Fruit fly (Drosophila melanogaster) whole organism, embryonic: ENCODE measurements around the gene Arp2.

Experiments used
- Adf1 ChIP-seq: fragments of 200-800 bp; sonication (Bioruptor generic); IDR thresholded peaks from 2 replicates; pipeline ENCODE4 v1.3.6; 2022; ENCODE audit warnings: missing biosample characterization, missing genetic modification characterization
- Awh ChIP-seq: fragments of 200-800 bp; sonication (Bioruptor generic); IDR thresholded peaks from 2 replicates; pipeline ENCODE4, ENCODE4 v1.3.6; 2022; ENCODE audit warnings: missing biosample characterization, missing genetic modification characterization
- BEAF-32 ChIP-seq: fragments of 200-800 bp; sonication (Bioruptor generic); optimal IDR thresholded peaks from 3 replicates; lab custom pipeline; 2017; ENCODE audit warnings: missing biosample characterization, missing genetic modification characterization, mild to moderate bottlenecking, moderate library complexity, missing genetic modification reagents
- Bteb2 ChIP-seq: fragments of 200-800 bp; sonication (Bioruptor generic); optimal IDR thresholded peaks from 2 replicates; lab custom pipeline; 2016; ENCODE audit warnings: missing biosample characterization, missing genetic modification characterization
- CG10979 ChIP-seq: fragments of 200-800 bp; sonication (Bioruptor generic); optimal IDR thresholded peaks from 2 replicates; lab custom pipeline; 2018; ENCODE audit warnings: missing biosample characterization, mild to moderate bottlenecking, missing genetic modification characterization, moderate library complexity
- CG12104 ChIP-seq: fragments of 200-800 bp; sonication (Bioruptor generic); optimal IDR thresholded peaks from 3 replicates; lab custom pipeline; 2016; ENCODE audit warnings: missing biosample characterization, missing genetic modification characterization
- CG12155 ChIP-seq: fragments of 200-800 bp; sonication (Bioruptor generic); optimal IDR thresholded peaks from 3 replicates; lab custom pipeline; 2016; ENCODE audit warnings: missing biosample characterization, missing genetic modification characterization
- CG13287 ChIP-seq: fragments of 200-800 bp; sonication (Bioruptor generic); IDR thresholded peaks from 2 replicates; pipeline ENCODE4 v1.3.6; 2022; ENCODE audit warnings: missing biosample characterization, missing genetic modification characterization; ENCODE audit not compliant: partially characterized antibody
- CG14667 ChIP-seq: fragments of 200-800 bp; sonication (Bioruptor generic); IDR thresholded peaks from 2 replicates; pipeline ENCODE4 v1.3.6; 2022; ENCODE audit warnings: missing biosample characterization, missing genetic modification characterization
- CG14965 ChIP-seq: fragments of 200-800 bp; sonication (Bioruptor generic); optimal IDR thresholded peaks from 2 replicates; lab custom pipeline; 2016; ENCODE audit warnings: missing biosample characterization, missing genetic modification characterization, borderline replicate concordance
- CG16779 ChIP-seq: fragments of 200-800 bp; sonication (Bioruptor generic); IDR thresholded peaks from 2 replicates; pipeline ENCODE4 v1.3.6; 2022; ENCODE audit warnings: missing biosample characterization, missing genetic modification characterization
- CG16815 ChIP-seq: fragments of 200-800 bp; sonication (Bioruptor generic); optimal IDR thresholded peaks from 3 replicates; lab custom pipeline; 2017; ENCODE audit warnings: missing biosample characterization, mild to moderate bottlenecking, missing genetic modification characterization
- CG17912 ChIP-seq: fragments of 200-800 bp; sonication (Bioruptor generic); optimal IDR thresholded peaks from 2 replicates; lab custom pipeline; 2018; ENCODE audit warnings: missing biosample characterization, mild to moderate bottlenecking, missing genetic modification characterization
- CG18599 ChIP-seq: fragments of 200-800 bp; sonication (Bioruptor generic); optimal IDR thresholded peaks from 3 replicates; lab custom pipeline; 2017; ENCODE audit warnings: missing biosample characterization, missing genetic modification characterization, mild to moderate bottlenecking, moderate library complexity, missing genetic modification reagents
- CG18764 ChIP-seq: fragments of 200-800 bp; sonication (Bioruptor generic); optimal IDR thresholded peaks from 3 replicates; lab custom pipeline; 2016; ENCODE audit warnings: missing biosample characterization, missing genetic modification characterization
- CG30403 ChIP-seq: fragments of 200-800 bp; sonication (Bioruptor generic); optimal IDR thresholded peaks from 3 replicates; lab custom pipeline; 2016; ENCODE audit warnings: missing biosample characterization, missing genetic modification characterization
- CG3163 ChIP-seq: fragments of 200-800 bp; sonication (Bioruptor generic); optimal IDR thresholded peaks from 3 replicates; lab custom pipeline; 2016; ENCODE audit warnings: missing biosample characterization, missing genetic modification characterization
- CG32767 ChIP-seq: fragments of 200-800 bp; sonication (Bioruptor generic); IDR thresholded peaks from 2 replicates; pipeline ENCODE4 v1.3.6; 2022; ENCODE audit warnings: missing biosample characterization, missing genetic modification characterization
- CG34422 ChIP-seq: fragments of 200-800 bp; sonication (Bioruptor generic); IDR thresholded peaks from 3 replicates; pipeline ENCODE4 v1.3.6; 2022; ENCODE audit warnings: missing biosample characterization, missing genetic modification characterization
- CG4328 ChIP-seq: fragments of 200-800 bp; sonication (Bioruptor generic); optimal IDR thresholded peaks from 3 replicates; lab custom pipeline; 2017; ENCODE audit warnings: missing biosample characterization, missing genetic modification reagents, missing genetic modification characterization
- CG6254 ChIP-seq: fragments of 200-800 bp; sonication (Bioruptor generic); optimal IDR thresholded peaks from 3 replicates; lab custom pipeline; 2017; ENCODE audit warnings: mild to moderate bottlenecking, missing biosample characterization, missing genetic modification reagents, missing genetic modification characterization
- CG8089 ChIP-seq: fragments of 200-800 bp; sonication (Bioruptor generic); optimal IDR thresholded peaks from 3 replicates; lab custom pipeline; 2016; ENCODE audit warnings: missing biosample characterization, missing genetic modification characterization
- Drgx ChIP-seq: fragments of 200-800 bp; sonication (Bioruptor generic); IDR thresholded peaks from 2 replicates; pipeline ENCODE4 v1.3.6; 2022; ENCODE audit warnings: missing biosample characterization, missing genetic modification characterization
- ERR ChIP-seq: fragments of 200-800 bp; sonication (Bioruptor generic); optimal IDR thresholded peaks from 2 replicates; lab custom pipeline; 2016; ENCODE audit warnings: missing biosample characterization, missing genetic modification characterization
- Ets97D ChIP-seq: fragments of 200-800 bp; sonication (Bioruptor generic); optimal IDR thresholded peaks from 3 replicates; lab custom pipeline; 2016; ENCODE audit warnings: missing biosample characterization, missing genetic modification characterization
- Fer1 ChIP-seq: fragments of 200-800 bp; sonication (Bioruptor generic); optimal IDR thresholded peaks from 2 replicates; lab custom pipeline; 2017; ENCODE audit warnings: missing biosample characterization, mild to moderate bottlenecking, missing genetic modification characterization
- Gsc ChIP-seq: fragments of 200-800 bp; sonication (Bioruptor generic); IDR thresholded peaks from 2 replicates; pipeline ENCODE4 v1.3.6; 2022; ENCODE audit warnings: missing biosample characterization, missing genetic modification characterization
- H15 ChIP-seq: fragments of 200-800 bp; sonication (Bioruptor generic); IDR thresholded peaks from 3 replicates; pipeline ENCODE4 v1.3.6; 2022; ENCODE audit warnings: missing biosample characterization, missing genetic modification characterization
- HLHmδ ChIP-seq: fragments of 200-800 bp; sonication (Bioruptor generic); optimal IDR thresholded peaks from 2 replicates; lab custom pipeline; 2018; ENCODE audit warnings: missing biosample characterization, mild to moderate bottlenecking, missing genetic modification characterization, moderate library complexity
- Hmr ChIP-seq: fragments of 200-800 bp; sonication (Bioruptor generic); optimal IDR thresholded peaks from 3 replicates; lab custom pipeline; 2017; ENCODE audit warnings: mild to moderate bottlenecking, missing biosample characterization, missing genetic modification reagents, missing genetic modification characterization
- Sox100B ChIP-seq: fragments of 200-800 bp; sonication (Bioruptor generic); optimal IDR thresholded peaks from 3 replicates; lab custom pipeline; 2018; ENCODE audit warnings: missing biosample characterization, mild to moderate bottlenecking, missing genetic modification characterization
- Ssrp ChIP-seq: fragments of 200-800 bp; sonication (Bioruptor generic); optimal IDR thresholded peaks from 2 replicates; lab custom pipeline; 2018; ENCODE audit warnings: missing biosample characterization, mild to moderate bottlenecking, missing genetic modification characterization, moderate library complexity
- YL-1 ChIP-seq: fragments of 200-800 bp; sonication (Bioruptor generic); optimal IDR thresholded peaks from 3 replicates; lab custom pipeline; 2017; ENCODE audit warnings: missing biosample characterization, mild to moderate bottlenecking, missing genetic modification characterization
- abd-A ChIP-seq: fragments of 200-800 bp; sonication (Bioruptor generic); optimal IDR thresholded peaks from 3 replicates; lab custom pipeline; 2019; ENCODE audit warnings: missing biosample characterization, mild to moderate bottlenecking, missing genetic modification characterization, moderate library complexity
- aop ChIP-seq: fragments of 200-800 bp; sonication (Bioruptor generic); IDR thresholded peaks from 2 replicates; pipeline ENCODE4 v1.3.6; 2022; ENCODE audit warnings: missing biosample characterization, missing genetic modification characterization
- cas ChIP-seq: fragments of 200-800 bp; sonication (Bioruptor generic); IDR thresholded peaks from 2 replicates; pipeline ENCODE4 v1.3.6; 2022; ENCODE audit warnings: missing biosample characterization, missing genetic modification characterization
- corto ChIP-seq: fragments of 200-800 bp; sonication (Bioruptor generic); optimal IDR thresholded peaks from 2 replicates; lab custom pipeline; 2016; ENCODE audit warnings: missing biosample characterization, mild to moderate bottlenecking, missing genetic modification characterization, moderate library complexity
- ftz-f1 ChIP-seq: fragments of 200-800 bp; sonication (Bioruptor generic); optimal IDR thresholded peaks from 2 replicates; lab custom pipeline; 2016; ENCODE audit warnings: missing biosample characterization, missing genetic modification characterization
- insv ChIP-seq, 2 experiments: fragments of 200-800 bp; sonication (Bioruptor generic); optimal IDR thresholded peaks; 3 replicates each; lab custom pipeline; 2016 to 2018; ENCODE audit warnings: missing biosample characterization in 2 of 2, missing genetic modification characterization in 2 of 2
- jumu ChIP-seq: fragments of 200-800 bp; sonication (Bioruptor generic); optimal IDR thresholded peaks from 3 replicates; lab custom pipeline; 2016; ENCODE audit warnings: missing biosample characterization, missing genetic modification characterization
- lov ChIP-seq, 2 experiments: fragments of 200-800 bp in 1 of 2; fragments of >200 bp in 1 of 2; sonication (Bioruptor generic) in 1 of 2; IDR thresholded peaks in 1 of 2; optimal IDR thresholded peaks in 1 of 2; 2 replicates in 1 of 2; 3 replicates in 1 of 2; pipeline versions ENCODE4 v1.3.6 to Lab custom; 2017 to 2022; ENCODE audit warnings: missing biosample characterization in 1 of 2, missing genetic modification characterization in 1 of 2
- onecut ChIP-seq: fragments of 200-800 bp; sonication (Bioruptor generic); IDR thresholded peaks from 2 replicates; pipeline ENCODE4 v1.3.6; 2022; ENCODE audit warnings: missing biosample characterization, missing genetic modification characterization
- pzg ChIP-seq: fragments of 200-800 bp; sonication (Bioruptor generic); optimal IDR thresholded peaks from 3 replicates; lab custom pipeline; 2018; ENCODE audit warnings: missing biosample characterization, mild to moderate bottlenecking, missing genetic modification characterization, moderate library complexity
- row ChIP-seq: fragments of 200-800 bp; sonication (Bioruptor generic); IDR thresholded peaks from 3 replicates; pipeline ENCODE4 v1.3.6; 2022; ENCODE audit warnings: missing biosample characterization, missing genetic modification characterization
- scrt ChIP-seq: fragments of 200-800 bp; sonication (Bioruptor generic); optimal IDR thresholded peaks from 2 replicates; lab custom pipeline; 2018; ENCODE audit warnings: missing biosample characterization, mild to moderate bottlenecking, missing genetic modification characterization, moderate library complexity
- sens ChIP-seq: fragments of 200-800 bp; sonication (Bioruptor generic); peaks from one replicate; lab custom pipeline; 2016; ENCODE audit warnings: missing biosample characterization, missing genetic modification characterization
- sna ChIP-seq: fragments of 200-800 bp; sonication (Bioruptor generic); IDR thresholded peaks from 2 replicates; pipeline ENCODE4 v1.3.6; 2022; ENCODE audit warnings: missing biosample characterization, missing genetic modification characterization; ENCODE audit not compliant: partially characterized antibody
- twi ChIP-seq: fragments of 200-800 bp; optimal IDR thresholded peaks from 2 replicates; lab custom pipeline; 2019; ENCODE audit warnings: missing biosample characterization, mild to moderate bottlenecking, missing genetic modification characterization, moderate library complexity
- vnd ChIP-seq: fragments of 200-800 bp; sonication (Bioruptor generic); IDR thresholded peaks from 3 replicates; pipeline ENCODE4 v1.3.6; 2022; ENCODE audit warnings: missing biosample characterization, missing genetic modification characterization; ENCODE audit not compliant: partially characterized antibody
- zen2 ChIP-seq: fragments of 200-800 bp; sonication (Bioruptor generic); IDR thresholded peaks from 3 replicates; pipeline ENCODE4 v1.3.6; 2022; ENCODE audit warnings: missing biosample characterization, missing genetic modification characterization; ENCODE audit not compliant: partially characterized antibody

The Arp2 gene

DNA sequence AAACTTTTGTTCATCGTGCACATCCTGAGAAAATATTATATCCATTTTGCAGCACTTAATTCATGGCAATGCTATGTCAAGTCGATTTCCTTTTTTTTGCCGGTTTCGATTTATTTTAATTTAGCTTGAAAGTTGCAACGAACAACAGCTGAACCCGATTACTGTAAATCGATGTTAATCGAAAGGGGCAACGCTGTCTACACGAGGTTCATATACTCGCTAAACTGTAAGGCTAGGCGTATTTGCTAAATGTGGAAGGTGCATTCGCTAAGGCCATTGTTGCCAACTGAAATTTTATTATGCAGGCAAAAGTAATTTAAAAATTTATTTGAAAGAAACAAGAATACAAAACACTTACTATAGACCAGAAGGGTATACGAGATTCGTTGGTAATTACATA, 6.4 kb downstream of the Arp2 start, which contains the start of gene CG9902 (continued):
- TF ChIP-seq cas (GFP tag; lab: Robert Waterston, UW) (no peak), vnd (GFP tag; lab: Robert Waterston, UW) (peak; percentile 61; the same call in 2 of the 3 replicates), Fer1 (GFP tag; lab: Kevin White, UChicago) (peak; percentile 23), Adf1 (GFP tag; lab: Robert Waterston, UW) (no peak; the same call in 1 of the 2 replicates), CG32767 (GFP tag; lab: Robert Waterston, UW) (no peak), YL-1 (GFP tag; lab: Kevin White, UChicago) (peak; percentile 19), CG30403 (no peak), row (GFP tag; lab: Robert Waterston, UW) (peak; percentile 21; the same call in 1 of the 3 replicates), Gsc (no peak), twi (tag; lab: Kevin White, UChicago) (no peak), sna (GFP tag; lab: Robert Waterston, UW) (peak; percentile 58; the same call in 1 of the 2 replicates), onecut (GFP tag; lab: Robert Waterston, UW) (peak; percentile 28; the same call in 1 of the 2 replicates), CG18764 (GFP tag; lab: Kevin White, UChicago) (no peak), CG16815 (GFP tag; lab: Kevin White, UChicago) (no peak), corto (GFP tag; lab: Kevin White, UChicago) (no peak), Drgx (GFP tag; lab: Robert Waterston, UW) (no peak), zen2 (GFP tag; lab: Robert Waterston, UW) (no peak; the same call in 2 of the 3 replicates), insv (GFP tag; optimal IDR thresholded peaks at IDR 0.05; lab: Kevin White, UChicago) (peak in 1 of 2 experiments; percentile 51), CG34422 (GFP tag; lab: Robert Waterston, UW) (peak; percentile 51; the same call in 1 of the 3 replicates), CG12155 (GFP tag; lab: Kevin White, UChicago) (peak; percentile 15), Awh (GFP tag; lab: Robert Waterston, UW) (no peak), Ets97D (GFP tag; lab: Kevin White, UChicago) (peak; percentile 94), CG18599 (GFP tag; lab: Kevin White, UChicago) (no peak), ftz-f1 (GFP tag; lab: Kevin White, UChicago) (no peak), BEAF-32 (GFP tag; lab: Kevin White, UChicago) (peak; percentile 88), CG6254 (GFP tag; lab: Kevin White, UChicago) (no peak), CG16779 (GFP tag; lab: Robert Waterston, UW) (no peak), scrt (GFP tag; lab: Kevin White, UChicago) (no peak), Hmr (peak; percentile 74), pzg (GFP tag; lab: Kevin White, UChicago) (peak; percentile 96), sens (GFP tag; lab: Kevin White, UChicago) (no peak), jumu (peak; percentile 8), abd-A (tag; lab: Kevin White, UChicago) (no peak), lov (optimal IDR thresholded peaks at IDR 0.05; lab: Kevin White, UChicago) (no peak), lov (GFP tag; IDR thresholded peaks at IDR 0.05; lab: Robert Waterston, UW) (no peak), aop (GFP tag; lab: Robert Waterston, UW) (no peak), CG12104 (no peak), Bteb2 (GFP tag; lab: Kevin White, UChicago) (no peak), HLHmδ (GFP tag; lab: Kevin White, UChicago) (no peak), Sox100B (no peak), CG4328 (no peak), CG13287 (peak; percentile 90), CG14667 (GFP tag; lab: Robert Waterston, UW) (no peak), CG8089 (GFP tag; lab: Kevin White, UChicago) (no peak), Ssrp (tag; lab: Kevin White, UChicago) (no peak), CG14965 (GFP tag; lab: Kevin White, UChicago) (no peak), CG3163 (GFP tag; lab: Kevin White, UChicago) (peak; percentile 25), CG10979 (tag; lab: Kevin White, UChicago) (no peak), CG17912 (GFP tag; lab: Kevin White, UChicago) (peak; percentile 17), H15 (GFP tag; lab: Robert Waterston, UW) (no peak), ERR (no peak)
